Worm (Caenorhabditis elegans): ENCODE data around the gene T01G5.8.

DNA sequence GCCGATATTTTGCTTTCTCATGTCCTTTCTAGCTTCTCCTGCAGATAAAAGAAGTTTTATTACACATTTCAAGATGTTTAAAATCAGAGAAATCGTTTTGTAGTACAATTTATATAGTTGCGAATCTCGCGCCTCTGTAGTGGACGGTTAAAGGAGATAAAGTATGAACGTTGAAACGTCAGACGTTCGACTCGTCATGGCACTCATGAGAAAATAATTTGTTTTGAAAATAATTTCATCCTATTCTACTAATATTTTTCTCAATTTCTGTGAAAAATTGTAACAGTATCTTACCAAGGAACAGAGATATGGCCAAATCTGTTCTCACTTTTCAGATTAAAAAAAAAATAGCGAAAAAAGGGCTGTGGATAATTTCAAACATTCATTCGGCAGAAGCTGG is 31.7 kb downstream of the T01G5.8 start, which contains the start of gene T09F5.20:
- TF ChIP-seq egl-27 (tag; optimal IDR thresholded peaks at IDR 0.05) (no peak), alr-1 (tag; optimal IDR thresholded peaks at IDR 0.05; ENCODE audit: borderline replicate concordance) (no peak), elt-3 (tag; optimal IDR thresholded peaks at IDR 0.05) (no peak), pqm-1 (tag; optimal IDR thresholded peaks at IDR 0.05) (no peak), swsn-7 (tag; optimal IDR thresholded peaks at IDR 0.05) (no peak), dpl-1 (GFP tag; optimal IDR thresholded peaks at IDR 0.05) (no peak), nhr-11 (tag; optimal IDR thresholded peaks at IDR 0.05) (no peak), lin-13 (GFP tag; optimal IDR thresholded peaks at IDR 0.05) (no peak), nhr-28 (tag; optimal IDR thresholded peaks at IDR 0.05) (no peak), lin-39 (tag; optimal IDR thresholded peaks at IDR 0.05) (no peak), nhr-12 (tag; optimal IDR thresholded peaks at IDR 0.05) (no peak), hlh-4 (tag; optimal IDR thresholded peaks at IDR 0.05) (no peak), mdl-1 (tag; optimal IDR thresholded peaks at IDR 0.05) (no peak)
